Worm (Caenorhabditis elegans) whole organism, young adult: ENCODE data around the gene clp-4.
A peak's percentile ranks its signal among the peaks of the same experiment; 100 is the strongest.

Experiments
- B0035.1 ChIP-seq: sonication (generic microtip); optimal IDR thresholded peaks from 2 replicates; lab custom pipeline; 2016; ENCODE audit warnings: missing genetic modification characterization, mild to moderate bottlenecking, missing compliant biosample characterization, missing genotype, missing genetic modification reagents
- F10E7.11 ChIP-seq: sonication (generic microtip); optimal IDR thresholded peaks from 2 replicates; lab custom pipeline; 2017; ENCODE audit warnings: mild to moderate bottlenecking, missing genetic modification characterization, moderate library complexity, missing compliant biosample characterization
- F22D6.2 ChIP-seq: sonication (generic microtip); optimal IDR thresholded peaks from 2 replicates; lab custom pipeline; 2016; ENCODE audit warnings: mild to moderate bottlenecking, missing genetic modification characterization, missing compliant biosample characterization
- F39B2.1 ChIP-seq: fragments of 200-800 bp; sonication (Bioruptor generic); IDR thresholded peaks from 2 replicates; pipeline ENCODE4 v1.3.6; 2022; ENCODE audit warnings: missing genetic modification reagents, missing genetic modification characterization, missing compliant biosample characterization
- F52B5.7 ChIP-seq: sonication (generic microtip); optimal IDR thresholded peaks from 2 replicates; lab custom pipeline; 2016; ENCODE audit warnings: mild to moderate bottlenecking, missing genetic modification characterization, missing compliant biosample characterization
- F55B11.4 ChIP-seq: sonication (generic microtip); optimal IDR thresholded peaks from 2 replicates; lab custom pipeline; 2016; ENCODE audit warnings: missing compliant biosample characterization, missing genetic modification characterization, borderline replicate concordance; ENCODE audit not compliant: insufficient read depth
- F57A8.1 ChIP-seq: fragments of 200-800 bp; sonication (Bioruptor generic); optimal IDR thresholded peaks from 2 replicates; lab custom pipeline; 2018; ENCODE audit warnings: mild to moderate bottlenecking, missing genetic modification characterization, moderate library complexity, missing compliant biosample characterization
- F57C9.4 ChIP-seq: sonication (generic microtip); optimal IDR thresholded peaks from 2 replicates; lab custom pipeline; 2017; ENCODE audit warnings: mild to moderate bottlenecking, missing genetic modification characterization, missing compliant biosample characterization
- T07F8.4 ChIP-seq: sonication (generic microtip); optimal IDR thresholded peaks from 2 replicates; lab custom pipeline; 2016; ENCODE audit warnings: mild to moderate bottlenecking, missing genetic modification characterization, moderate library complexity, missing compliant biosample characterization
- T26A5.8 ChIP-seq: sonication (generic microtip); optimal IDR thresholded peaks from 2 replicates; lab custom pipeline; 2016; ENCODE audit warnings: missing genetic modification characterization, missing compliant biosample characterization
- Y53F4B.3 ChIP-seq: fragments of 200-800 bp; sonication (Bioruptor generic); IDR thresholded peaks from 2 replicates; pipeline ENCODE4 v1.3.6; 2022; ENCODE audit warnings: missing genetic modification reagents, missing genetic modification characterization, missing compliant biosample characterization
- Y53G8AR.9 ChIP-seq: fragments of 200-800 bp; sonication (Bioruptor generic); conservative IDR thresholded peaks from 2 replicates; pipeline ENCODE4 v1.3.6; 2022; ENCODE audit warnings: missing genetic modification reagents, missing genetic modification characterization, missing compliant biosample characterization
- Y95B8A.8 ChIP-seq: fragments of 200-800 bp; sonication (Bioruptor generic); IDR thresholded peaks from 2 replicates; pipeline ENCODE4 v1.3.6; 2022; ENCODE audit warnings: missing genetic modification reagents, missing genetic modification characterization, missing compliant biosample characterization
- atf-7 ChIP-seq: sonication (generic microtip); optimal IDR thresholded peaks from 2 replicates; lab custom pipeline; 2017; ENCODE audit warnings: mild to moderate bottlenecking, missing genetic modification characterization, missing compliant biosample characterization
- attf-3 ChIP-seq: fragments of 200-800 bp; sonication (Bioruptor generic); conservative IDR thresholded peaks from 2 replicates; pipeline ENCODE4 v1.3.6; 2022; ENCODE audit warnings: missing genetic modification reagents, missing genetic modification characterization, missing compliant biosample characterization
- ccch-3 ChIP-seq: fragments of 200-800 bp; sonication (Bioruptor generic); optimal IDR thresholded peaks from 2 replicates; lab custom pipeline; 2018; ENCODE audit warnings: mild to moderate bottlenecking, missing genetic modification characterization, missing compliant biosample characterization
- ceh-100 ChIP-seq: fragments of 200-800 bp; sonication (Bioruptor generic); IDR thresholded peaks from 2 replicates; pipeline ENCODE4 v1.3.6; 2022; ENCODE audit warnings: missing genetic modification reagents, missing genetic modification characterization, missing compliant biosample characterization
- ceh-58 ChIP-seq: fragments of 200-800 bp; sonication (Bioruptor generic); IDR thresholded peaks from 2 replicates; pipeline ENCODE4 v1.3.6; 2022; ENCODE audit warnings: missing genetic modification characterization, missing compliant biosample characterization
- chd-7 ChIP-seq: sonication (generic microtip); optimal IDR thresholded peaks from 2 replicates; lab custom pipeline; 2016; ENCODE audit warnings: mild to moderate bottlenecking, missing genetic modification characterization, moderate library complexity, missing compliant biosample characterization
- him-1 ChIP-seq: sonication (generic microtip); optimal IDR thresholded peaks from 2 replicates; lab custom pipeline; 2016; ENCODE audit warnings: missing genotype, missing genetic modification reagents, missing genetic modification characterization, missing compliant biosample characterization
- hlh-26 ChIP-seq: fragments of 200-800 bp; sonication (Bioruptor generic); conservative IDR thresholded peaks from 2 replicates; pipeline ENCODE4 v1.3.6; 2022; ENCODE audit warnings: missing genetic modification reagents, missing genetic modification characterization, missing compliant biosample characterization
- hmg-1.2 ChIP-seq: fragments of 200-800 bp; sonication (Bioruptor generic); IDR thresholded peaks from 2 replicates; pipeline ENCODE4 v1.3.6; 2022; ENCODE audit warnings: missing genetic modification reagents, missing genetic modification characterization, missing compliant biosample characterization
- let-526 ChIP-seq: fragments of 200-800 bp; sonication (Bioruptor generic); IDR thresholded peaks from 2 replicates; pipeline ENCODE4 v1.3.6; 2022; ENCODE audit warnings: missing genetic modification reagents, missing genetic modification characterization, missing compliant biosample characterization
- lin-54 ChIP-seq: fragments of 200-800 bp; sonication (Bioruptor generic); optimal IDR thresholded peaks from 2 replicates; lab custom pipeline; 2018; ENCODE audit warnings: mild to moderate bottlenecking, missing genetic modification characterization, missing compliant biosample characterization
- lsl-1 ChIP-seq: fragments of 200-800 bp; sonication (Bioruptor generic); optimal IDR thresholded peaks from 2 replicates; lab custom pipeline; 2018; ENCODE audit warnings: mild to moderate bottlenecking, missing genetic modification characterization, moderate library complexity, missing compliant biosample characterization
- madf-3 ChIP-seq: fragments of 200-800 bp; sonication (Bioruptor generic); IDR thresholded peaks from 2 replicates; pipeline ENCODE4 v1.3.6; 2022; ENCODE audit warnings: missing genetic modification reagents, missing genetic modification characterization, missing compliant biosample characterization
- madf-8 ChIP-seq: fragments of 200-800 bp; sonication (Bioruptor generic); conservative IDR thresholded peaks from 2 replicates; pipeline ENCODE4 v1.3.6; 2022; ENCODE audit warnings: missing genetic modification reagents, missing genetic modification characterization, missing compliant biosample characterization
- mes-4 ChIP-seq: sonication (generic microtip); optimal IDR thresholded peaks from 2 replicates; lab custom pipeline; 2016; ENCODE audit warnings: missing genotype, missing genetic modification characterization, missing compliant biosample characterization
- mxl-1 ChIP-seq: sonication (generic microtip); optimal IDR thresholded peaks from 2 replicates; lab custom pipeline; 2016; ENCODE audit warnings: missing genetic modification characterization, missing compliant biosample characterization
- nhr-179 ChIP-seq: sonication (generic microtip); optimal IDR thresholded peaks from 2 replicates; lab custom pipeline; 2016; ENCODE audit warnings: mild to moderate bottlenecking, missing genetic modification characterization, missing compliant biosample characterization
- nhr-80 ChIP-seq: sonication (generic microtip); optimal IDR thresholded peaks from 2 replicates; lab custom pipeline; 2016; ENCODE audit warnings: missing genetic modification characterization, missing compliant biosample characterization
- nhr-90 ChIP-seq: sonication (generic microtip); optimal IDR thresholded peaks from 2 replicates; lab custom pipeline; 2016; ENCODE audit warnings: missing genotype, mild to moderate bottlenecking, missing genetic modification characterization, missing compliant biosample characterization
- pbrm-1 ChIP-seq: fragments of 200-800 bp; sonication (Bioruptor generic); IDR thresholded peaks from 2 replicates; pipeline ENCODE4 v1.3.6; 2022; ENCODE audit warnings: missing genetic modification reagents, missing genetic modification characterization, missing compliant biosample characterization
- pha-4 ChIP-seq: fragments of 150-350 bp; sonication (generic microtip); optimal IDR thresholded peaks from 2 replicates; lab custom pipeline; 2014; ENCODE audit warnings: missing biosample characterization, missing genetic modification reagents, missing genetic modification characterization
- rec-8 ChIP-seq, 2 experiments: sonication (generic microtip); optimal IDR thresholded peaks; 2 replicates each; lab custom pipeline; 2016; ENCODE audit warnings: mild to moderate bottlenecking in 2 of 2, missing genetic modification characterization in 2 of 2, missing genetic modification reagents in 2 of 2, missing genotype in 2 of 2, missing biosample characterization in 1 of 2, missing compliant biosample characterization in 1 of 2, moderate library complexity in 1 of 2
- repo-1 ChIP-seq: sonication (generic microtip); optimal IDR thresholded peaks from 2 replicates; lab custom pipeline; 2017; ENCODE audit warnings: mild to moderate bottlenecking, missing genetic modification characterization, missing compliant biosample characterization
- sdz-38 ChIP-seq: sonication (generic microtip); optimal IDR thresholded peaks from 2 replicates; lab custom pipeline; 2016; ENCODE audit warnings: missing genotype, missing genetic modification characterization, missing compliant biosample characterization
- sea-2 ChIP-seq: fragments of 200-800 bp; sonication (Bioruptor generic); IDR thresholded peaks from 2 replicates; pipeline ENCODE4 v1.3.6; 2022; ENCODE audit warnings: missing genetic modification characterization, missing compliant biosample characterization
- snpc-1.3 ChIP-seq: sonication (generic microtip); optimal IDR thresholded peaks from 2 replicates; lab custom pipeline; 2017; ENCODE audit warnings: missing genetic modification characterization, mild to moderate bottlenecking, missing compliant biosample characterization, antibody characterized with exemption, moderate library complexity, missing genotype, missing genetic modification reagents; ENCODE audit not compliant: insufficient read depth
- snpc-4 ChIP-seq, 5 experiments: fragments of 150-350 bp in 1 of 5; sonication (generic microtip) in 4 of 5; optimal IDR thresholded peaks; 2 replicates each; lab custom pipeline; 2014 to 2018; ENCODE audit warnings: missing genetic modification characterization in 5 of 5, missing biosample characterization in 3 of 5, antibody characterized with exemption in 2 of 5, mild to moderate bottlenecking in 2 of 5, missing compliant biosample characterization in 2 of 5, missing genotype in 2 of 5, moderate library complexity in 2 of 5, missing genetic modification reagents in 1 of 5
- somi-1 ChIP-seq: fragments of 200-800 bp; sonication (Bioruptor generic); optimal IDR thresholded peaks from 2 replicates; lab custom pipeline; 2018; ENCODE audit warnings: mild to moderate bottlenecking, missing genetic modification characterization, missing compliant biosample characterization
- sptf-2 ChIP-seq: fragments of 200-800 bp; sonication (Bioruptor generic); optimal IDR thresholded peaks from 2 replicates; lab custom pipeline; 2018; ENCODE audit warnings: mild to moderate bottlenecking, missing genetic modification characterization, missing compliant biosample characterization
- tlf-1 ChIP-seq: fragments of 200-800 bp; sonication (Bioruptor generic); optimal IDR thresholded peaks from 2 replicates; lab custom pipeline; 2018; ENCODE audit warnings: mild to moderate bottlenecking, missing genetic modification characterization, missing compliant biosample characterization
- unc-130 ChIP-seq: sonication (generic microtip); optimal IDR thresholded peaks from 2 replicates; lab custom pipeline; 2016; ENCODE audit warnings: missing genetic modification reagents, missing genetic modification characterization, missing compliant biosample characterization
- unc-62 ChIP-seq: fragments of 150-350 bp; optimal IDR thresholded peaks from 2 replicates; lab custom pipeline; 2014; ENCODE audit warnings: missing biosample characterization, missing genetic modification reagents, missing genetic modification characterization
- zfh-2 ChIP-seq: fragments of 200-800 bp; sonication (Bioruptor generic); conservative IDR thresholded peaks from 2 replicates; pipeline ENCODE4 v1.3.6; 2022; ENCODE audit warnings: missing genetic modification reagents, missing genetic modification characterization, missing compliant biosample characterization
- ztf-18 ChIP-seq: sonication (generic microtip); optimal IDR thresholded peaks from 2 replicates; lab custom pipeline; 2016; ENCODE audit warnings: missing genotype, mild to moderate bottlenecking, missing genetic modification characterization, missing compliant biosample characterization
- ztf-6 ChIP-seq: fragments of 200-800 bp; sonication (Bioruptor generic); IDR thresholded peaks from 2 replicates; pipeline ENCODE4 v1.3.6; 2022; ENCODE audit warnings: missing genetic modification reagents, missing genetic modification characterization, missing compliant biosample characterization

The clp-4 gene

DNA sequence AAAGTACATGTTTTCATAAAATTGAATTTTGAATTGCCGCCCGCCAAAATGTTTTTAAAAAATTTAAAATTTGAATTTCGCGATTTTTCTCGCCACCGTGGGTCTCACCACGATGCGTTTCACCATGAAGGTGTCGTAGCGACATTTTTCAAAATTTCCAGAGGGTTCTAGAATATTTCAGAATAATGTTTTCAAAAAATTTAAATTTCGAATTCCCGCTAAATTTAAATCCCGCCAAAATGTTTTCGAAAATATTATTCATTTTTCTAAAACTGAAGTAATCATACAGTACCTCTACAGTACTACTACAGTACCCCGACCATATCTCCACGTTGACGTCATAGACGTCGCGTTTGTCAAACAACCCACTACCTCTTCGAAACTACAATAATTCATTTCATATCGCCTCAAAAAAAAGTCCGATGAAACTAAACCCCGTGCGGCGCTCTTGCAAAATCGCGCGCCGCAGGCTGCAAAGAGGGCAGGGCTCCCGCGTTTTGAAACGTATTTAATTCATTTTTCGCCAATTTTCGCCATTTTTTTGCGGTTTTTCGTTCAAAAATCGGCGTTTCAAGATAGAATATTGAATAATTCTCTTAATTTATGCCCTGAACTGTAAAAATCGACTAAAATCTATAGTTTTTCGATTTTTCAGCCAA lies 6.3 kb upstream of the clp-4 start, which contains the start of the genes pvf-1 and Y39A3CL.7:
Gene pvf-1, minus strand, starts transcription at position 51 of the 659 bp plus-strand sequence.
Gene Y39A3CL.7, plus strand, starts transcription at position 656 of the 659 bp plus-strand sequence.
- no peak for TF ChIP-seq Y95B8A.8
- TF ChIP-seq T07F8.4 (tag; lab: Kevin White, UChicago), result no peak
- no peak for TF ChIP-seq F22D6.2 (tag; lab: Kevin White, UChicago)
- TF ChIP-seq attf-3 (GFP tag; lab: Robert Waterston, UW), result peak; percentile 39; the same call in 1 of the 2 replicates
- no peak for TF ChIP-seq mes-4
- TF ChIP-seq pbrm-1, result 0 out of 2 replicates have a peak, but pooled peaks have one; percentile 50
- no peak for TF ChIP-seq hmg-1.2 (GFP tag; lab: Robert Waterston, UW)
- no peak for TF ChIP-seq unc-62 (GFP tag; lab: Kevin White, UChicago)
- TF ChIP-seq snpc-1.3 (tag; lab: Kevin White, UChicago), result peak; percentile 66
- TF ChIP-seq lsl-1 (GFP tag; lab: Kevin White, UChicago), result peak; percentile 37
- TF ChIP-seq lin-54 (GFP tag; lab: Kevin White, UChicago), result peak; percentile 48
- no peak for TF ChIP-seq pha-4 (tag; lab: Kevin White, UChicago)
- TF ChIP-seq F52B5.7 (tag; lab: Kevin White, UChicago), result no peak
- no peak for TF ChIP-seq chd-7 (tag; lab: Kevin White, UChicago)
- no peak for TF ChIP-seq ceh-100 (GFP tag; lab: Robert Waterston, UW)
- TF ChIP-seq ccch-3 (GFP tag; lab: Kevin White, UChicago), result no peak
- no peak for TF ChIP-seq him-1 (tag; lab: Kevin White, UChicago)
- TF ChIP-seq ztf-18 (tag; lab: Kevin White, UChicago), result peak; percentile 10
- TF ChIP-seq F55B11.4 (tag; lab: Kevin White, UChicago), result no peak
- TF ChIP-seq unc-130, result no peak
- no peak for TF ChIP-seq F57C9.4 (tag; lab: Kevin White, UChicago)
- no peak for TF ChIP-seq madf-8 (GFP tag; lab: Robert Waterston, UW)
- no peak for TF ChIP-seq hlh-26 (GFP tag; lab: Robert Waterston, UW)
- TF ChIP-seq somi-1, result no peak
- TF ChIP-seq nhr-80 (tag; lab: Kevin White, UChicago), result no peak
- no peak for TF ChIP-seq F10E7.11 (tag; lab: Kevin White, UChicago)
- no peak for TF ChIP-seq rec-8 (tag; optimal IDR thresholded peaks at IDR 0.05; lab: Kevin White, UChicago)
- no peak for TF ChIP-seq ztf-6 (GFP tag; lab: Robert Waterston, UW)
- no peak for TF ChIP-seq repo-1
- no peak for TF ChIP-seq mxl-1 (tag; lab: Kevin White, UChicago)
- no peak for TF ChIP-seq snpc-4 (GFP tag; optimal IDR thresholded peaks at IDR 0.05; lab: Kevin White, UChicago)
- no peak for TF ChIP-seq snpc-4 (tag; optimal IDR thresholded peaks at IDR 0.05; lab: Kevin White, UChicago)
- no peak for TF ChIP-seq ceh-58 (GFP tag; lab: Robert Waterston, UW)
- no peak for TF ChIP-seq nhr-90 (tag; lab: Kevin White, UChicago)
- TF ChIP-seq sdz-38 (tag; lab: Kevin White, UChicago), result no peak
- TF ChIP-seq T26A5.8 (tag; lab: Kevin White, UChicago), result no peak
- TF ChIP-seq Y53G8AR.9 (GFP tag; lab: Robert Waterston, UW), result no peak
- peak; percentile 33; the same call in 1 of the 2 replicates for TF ChIP-seq zfh-2 (GFP tag; lab: Robert Waterston, UW)
- TF ChIP-seq B0035.1 (tag; lab: Kevin White, UChicago), result no peak
- TF ChIP-seq nhr-179 (tag; lab: Kevin White, UChicago), result no peak
- TF ChIP-seq F39B2.1 (GFP tag; lab: Robert Waterston, UW), result no peak
- TF ChIP-seq atf-7 (tag; lab: Kevin White, UChicago), result no peak
- TF ChIP-seq sptf-2 (GFP tag; lab: Kevin White, UChicago), result no peak
- TF ChIP-seq let-526, result no peak
- TF ChIP-seq Y53F4B.3 (GFP tag; lab: Robert Waterston, UW), result no peak
- no peak for TF ChIP-seq madf-3
- TF ChIP-seq sea-2, result no peak
- no peak for TF ChIP-seq tlf-1 (GFP tag; lab: Kevin White, UChicago)
- TF ChIP-seq F57A8.1 (GFP tag; lab: Kevin White, UChicago), result no peak
